Worm (Caenorhabditis elegans): ENCODE measurements around the gene Y6G8.6.

ce11 chrV:17566850-17567249 lies 49.9 kb downstream of the Y6G8.6 start, which contains the start of gene C38D9.2:
- no peak for TF ChIP-seq nhr-77 (tag; optimal IDR thresholded peaks at IDR 0.05)
- no peak for TF ChIP-seq ama-1 (optimal IDR thresholded peaks at IDR 0.05)
- no peak for TF ChIP-seq skn-1 (tag; optimal IDR thresholded peaks at IDR 0.05)
- TF ChIP-seq R02D3.7 (tag; optimal IDR thresholded peaks at IDR 0.05) = no peak
- no peak for TF ChIP-seq aly-2 (tag; optimal IDR thresholded peaks at IDR 0.05)
- no peak for TF ChIP-seq ztf-4 (tag; optimal IDR thresholded peaks at IDR 0.05)
- TF ChIP-seq ztf-11 (tag; optimal IDR thresholded peaks at IDR 0.05) = no peak
- TF ChIP-seq ZK546.5 (tag; optimal IDR thresholded peaks at IDR 0.05) = no peak

All from whole organism, L3 larva.